Worm (Caenorhabditis elegans) whole organism, L4/young adult: ENCODE measurements around the gene Y66D12A.11.

Source experiments
- W03F9.2 ChIP-seq: fragments of 150-350 bp; optimal IDR thresholded peaks from 2 replicates; lab custom pipeline; 2014; ENCODE audit warnings: missing biosample characterization, missing genetic modification characterization
- dao-5 ChIP-seq: sonication (generic microtip); optimal IDR thresholded peaks from 2 replicates; lab custom pipeline; 2016; ENCODE audit warnings: missing genotype, missing genetic modification characterization, moderate library complexity, missing compliant biosample characterization
- him-1 ChIP-seq: sonication (generic microtip); optimal IDR thresholded peaks from 2 replicates; lab custom pipeline; 2016; ENCODE audit warnings: missing genotype, missing genetic modification reagents, missing genetic modification characterization, missing compliant biosample characterization

- no peak for TF ChIP-seq W03F9.2 (tag; lab: Kevin White, UChicago)
- no peak for TF ChIP-seq him-1 (tag; lab: Kevin White, UChicago)
- no peak for TF ChIP-seq dao-5 (tag; lab: Kevin White, UChicago)
Measured at ce11 chrIII:11556860-11557259, 6.4 kb upstream of the Y66D12A.11 start.
